Fruit fly (Drosophila melanogaster) whole organism, embryonic: Measurements from ENCODE around the gene Os-C.

Source experiments
- Abd-B ChIP-seq: fragments of 200-800 bp; sonication (Bioruptor generic); optimal IDR thresholded peaks from 2 replicates; lab custom pipeline; 2018; ENCODE audit warnings: missing biosample characterization, mild to moderate bottlenecking, missing genetic modification characterization, moderate library complexity
- CG10147 ChIP-seq: fragments of 200-800 bp; sonication (Bioruptor generic); optimal IDR thresholded peaks from 2 replicates; lab custom pipeline; 2019; ENCODE audit warnings: missing biosample characterization, mild to moderate bottlenecking, missing genetic modification characterization, moderate library complexity
- CG10431 ChIP-seq: fragments of 200-800 bp; sonication (Bioruptor generic); optimal IDR thresholded peaks from 3 replicates; lab custom pipeline; 2018; ENCODE audit warnings: missing biosample characterization, mild to moderate bottlenecking, missing genetic modification characterization
- CG10654 ChIP-seq: fragments of 200-800 bp; sonication (Bioruptor generic); optimal IDR thresholded peaks from 2 replicates; lab custom pipeline; 2016; ENCODE audit warnings: missing biosample characterization, missing genetic modification characterization
- CG10959 ChIP-seq: fragments of 200-800 bp; sonication (Bioruptor generic); IDR thresholded peaks from 2 replicates; pipeline ENCODE4 v1.3.6; 2022; ENCODE audit warnings: missing biosample characterization, missing genetic modification characterization
- CG11504 ChIP-seq: fragments of 200-800 bp; sonication (Bioruptor generic); optimal IDR thresholded peaks from 3 replicates; lab custom pipeline; 2019; ENCODE audit warnings: missing biosample characterization, mild to moderate bottlenecking, missing genetic modification characterization, moderate library complexity
- CG13424 ChIP-seq: fragments of 200-800 bp; sonication (Bioruptor generic); optimal IDR thresholded peaks from 2 replicates; lab custom pipeline; 2019; ENCODE audit warnings: missing biosample characterization, mild to moderate bottlenecking, missing genetic modification characterization, moderate library complexity
- CG14014 ChIP-seq: fragments of 200-800 bp; sonication (Bioruptor generic); IDR thresholded peaks from 2 replicates; pipeline ENCODE4 v1.3.6; 2022; ENCODE audit warnings: missing biosample characterization, missing genetic modification characterization
- CG14710 ChIP-seq: fragments of 200-800 bp; sonication (Bioruptor generic); optimal IDR thresholded peaks from 3 replicates; lab custom pipeline; 2019; ENCODE audit warnings: missing biosample characterization, mild to moderate bottlenecking, missing genetic modification characterization, moderate library complexity
- CG14965 ChIP-seq: fragments of 200-800 bp; sonication (Bioruptor generic); optimal IDR thresholded peaks from 2 replicates; lab custom pipeline; 2016; ENCODE audit warnings: missing biosample characterization, missing genetic modification characterization, borderline replicate concordance
- CG15514 ChIP-seq: fragments of 200-800 bp; sonication (Bioruptor generic); optimal IDR thresholded peaks from 3 replicates; lab custom pipeline; 2017; ENCODE audit warnings: missing biosample characterization, missing genetic modification characterization, mild to moderate bottlenecking, moderate library complexity, missing genetic modification reagents
- CG1647 ChIP-seq: fragments of 200-800 bp; sonication (Bioruptor generic); optimal IDR thresholded peaks from 3 replicates; lab custom pipeline; 2016; ENCODE audit warnings: missing biosample characterization, missing genetic modification characterization
- CG17385 ChIP-seq: fragments of 200-800 bp; sonication (Bioruptor generic); optimal IDR thresholded peaks from 3 replicates; lab custom pipeline; 2018; ENCODE audit warnings: missing biosample characterization, mild to moderate bottlenecking, missing genetic modification characterization
- CG18476 ChIP-seq: fragments of 200-800 bp; sonication (Bioruptor generic); optimal IDR thresholded peaks from 2 replicates; lab custom pipeline; 2016; ENCODE audit warnings: missing biosample characterization, mild to moderate bottlenecking, missing genetic modification characterization
- CG30020 ChIP-seq: fragments of 200-800 bp; optimal IDR thresholded peaks from 2 replicates; lab custom pipeline; 2019; ENCODE audit warnings: missing biosample characterization, mild to moderate bottlenecking, missing genetic modification characterization, moderate library complexity
- CG31365 ChIP-seq: fragments of 200-800 bp; sonication (Bioruptor generic); optimal IDR thresholded peaks from 2 replicates; lab custom pipeline; 2018; ENCODE audit warnings: missing biosample characterization, mild to moderate bottlenecking, missing genetic modification characterization
- CG31441 ChIP-seq: fragments of 200-800 bp; sonication (Bioruptor generic); IDR thresholded peaks from 2 replicates; pipeline ENCODE4 v1.3.6; 2022; ENCODE audit warnings: missing biosample characterization, missing genetic modification characterization
- CG7357 ChIP-seq: fragments of 200-800 bp; sonication (Bioruptor generic); IDR thresholded peaks from 3 replicates; pipeline ENCODE4 v1.3.6; 2022; ENCODE audit warnings: missing biosample characterization, missing genetic modification characterization
- CG7963 ChIP-seq: fragments of 200-800 bp; sonication (Bioruptor generic); IDR thresholded peaks from 3 replicates; pipeline ENCODE4 v1.3.6; 2022; ENCODE audit warnings: missing biosample characterization, missing genetic modification characterization; ENCODE audit not compliant: partially characterized antibody
- Dek ChIP-seq: fragments of 200-800 bp; sonication (Bioruptor generic); optimal IDR thresholded peaks from 3 replicates; lab custom pipeline; 2019; ENCODE audit warnings: missing biosample characterization, mild to moderate bottlenecking, missing genetic modification characterization, moderate library complexity
- Dip3 ChIP-seq: fragments of 200-800 bp; sonication (Bioruptor generic); optimal IDR thresholded peaks from 3 replicates; lab custom pipeline; 2016; ENCODE audit warnings: missing biosample characterization, missing genetic modification characterization
- Drgx ChIP-seq: fragments of 200-800 bp; sonication (Bioruptor generic); IDR thresholded peaks from 2 replicates; pipeline ENCODE4 v1.3.6; 2022; ENCODE audit warnings: missing biosample characterization, missing genetic modification characterization
- ERR ChIP-seq: fragments of 200-800 bp; sonication (Bioruptor generic); optimal IDR thresholded peaks from 2 replicates; lab custom pipeline; 2016; ENCODE audit warnings: missing biosample characterization, missing genetic modification characterization
- Ets65A ChIP-seq: fragments of 200-800 bp; sonication (Bioruptor generic); peaks from one replicate; lab custom pipeline; 2016; ENCODE audit warnings: missing biosample characterization, missing genetic modification characterization
- Fer1 ChIP-seq: fragments of 200-800 bp; sonication (Bioruptor generic); optimal IDR thresholded peaks from 2 replicates; lab custom pipeline; 2017; ENCODE audit warnings: missing biosample characterization, mild to moderate bottlenecking, missing genetic modification characterization
- Hmr ChIP-seq: fragments of 200-800 bp; sonication (Bioruptor generic); optimal IDR thresholded peaks from 3 replicates; lab custom pipeline; 2017; ENCODE audit warnings: mild to moderate bottlenecking, missing biosample characterization, missing genetic modification reagents, missing genetic modification characterization
- Med ChIP-seq: fragments of 200-800 bp; sonication (Bioruptor generic); peaks from one replicate; lab custom pipeline; 2016; ENCODE audit warnings: missing biosample characterization, missing genetic modification characterization, mild to moderate bottlenecking, inconsistent platforms, moderate library complexity
- Nf-YA ChIP-seq: fragments of 200-800 bp; sonication (Bioruptor generic); IDR thresholded peaks from 2 replicates; pipeline ENCODE4 v1.3.6; 2022; ENCODE audit warnings: missing biosample characterization, missing genetic modification characterization
- Ptx1 ChIP-seq: fragments of 200-800 bp; sonication (Bioruptor generic); IDR thresholded peaks from 2 replicates; pipeline ENCODE4 v1.3.6; 2022; ENCODE audit warnings: missing biosample characterization, missing genetic modification characterization
- Side ChIP-seq: fragments of 200-800 bp; sonication (Bioruptor generic); optimal IDR thresholded peaks from 2 replicates; lab custom pipeline; 2016; ENCODE audit warnings: missing biosample characterization, missing genetic modification characterization
- Sox100B ChIP-seq: fragments of 200-800 bp; sonication (Bioruptor generic); optimal IDR thresholded peaks from 3 replicates; lab custom pipeline; 2018; ENCODE audit warnings: missing biosample characterization, mild to moderate bottlenecking, missing genetic modification characterization
- Usf ChIP-seq: fragments of 200-800 bp; sonication (Bioruptor generic); optimal IDR thresholded peaks from 2 replicates; lab custom pipeline; 2017; ENCODE audit warnings: missing genotype, missing biosample characterization, missing genetic modification characterization
- al ChIP-seq: fragments of 200-800 bp; sonication (Bioruptor generic); IDR thresholded peaks from 2 replicates; pipeline ENCODE4 v1.3.6; 2022; ENCODE audit warnings: missing biosample characterization, missing genetic modification characterization
- az2 ChIP-seq: fragments of 200-800 bp; sonication (Bioruptor generic); optimal IDR thresholded peaks from 3 replicates; lab custom pipeline; 2016; ENCODE audit warnings: missing biosample characterization, missing genetic modification characterization
- bbx ChIP-seq: fragments of 200-800 bp; sonication (Bioruptor generic); IDR thresholded peaks from 2 replicates; pipeline ENCODE4 v1.3.6; 2022; ENCODE audit warnings: missing biosample characterization, missing genetic modification characterization; ENCODE audit not compliant: partially characterized antibody
- crc ChIP-seq: fragments of 200-800 bp; sonication (Bioruptor generic); optimal IDR thresholded peaks from 2 replicates; lab custom pipeline; 2016; ENCODE audit warnings: missing biosample characterization, missing genetic modification characterization
- fu2 ChIP-seq: fragments of 200-800 bp; sonication (Bioruptor generic); optimal IDR thresholded peaks from 2 replicates; lab custom pipeline; 2016; ENCODE audit warnings: missing biosample characterization, missing genetic modification characterization
- gfzf ChIP-seq: fragments of 200-800 bp; sonication (Bioruptor generic); optimal IDR thresholded peaks from 2 replicates; lab custom pipeline; 2016; ENCODE audit warnings: missing biosample characterization, mild to moderate bottlenecking, missing genetic modification characterization, moderate library complexity
- ken ChIP-seq: fragments of 200-800 bp; sonication (Bioruptor generic); IDR thresholded peaks from 3 replicates; pipeline ENCODE4 v1.3.6; 2022; ENCODE audit warnings: missing biosample characterization, missing genetic modification characterization
- kni ChIP-seq: fragments of 200-800 bp; sonication (Bioruptor generic); optimal IDR thresholded peaks from 3 replicates; lab custom pipeline; 2017; ENCODE audit warnings: mild to moderate bottlenecking, missing biosample characterization, missing genetic modification reagents, missing genetic modification characterization
- lmd ChIP-seq: fragments of 200-800 bp; sonication (Bioruptor generic); IDR thresholded peaks from 2 replicates; pipeline ENCODE4 v1.3.6; 2022; ENCODE audit warnings: missing biosample characterization, missing genetic modification characterization
- nerfin-2 ChIP-seq: fragments of 200-800 bp; sonication (Bioruptor generic); IDR thresholded peaks from 2 replicates; pipeline ENCODE4 v1.3.6; 2022; ENCODE audit warnings: missing biosample characterization, missing genetic modification characterization; ENCODE audit not compliant: partially characterized antibody
- oc ChIP-seq: fragments of 200-800 bp; sonication (Bioruptor generic); optimal IDR thresholded peaks from 2 replicates; lab custom pipeline; 2018; ENCODE audit warnings: missing biosample characterization, mild to moderate bottlenecking, missing genetic modification characterization, moderate library complexity
- prd ChIP-seq, 3 experiments: fragments of >200 bp in 2 of 3; fragments of 200-800 bp in 1 of 3; sonication (Bioruptor generic) in 1 of 3; optimal IDR thresholded peaks in 2 of 3; IDR thresholded peaks in 1 of 3; 2 replicates in 2 of 3; 3 replicates in 1 of 3; pipeline versions ENCODE4 v1.3.6 to Lab custom; 2017 to 2022; ENCODE audit warnings: missing biosample characterization in 1 of 3, missing genetic modification characterization in 1 of 3
- unc-4 ChIP-seq: fragments of 200-800 bp; sonication (Bioruptor generic); IDR thresholded peaks from 2 replicates; pipeline ENCODE4 v1.3.6; 2022; ENCODE audit warnings: missing biosample characterization, missing genetic modification characterization; ENCODE audit not compliant: partially characterized antibody
- vvl ChIP-seq: fragments of 200-800 bp; sonication (Bioruptor generic); IDR thresholded peaks from 2 replicates; pipeline ENCODE4 v1.3.6; 2022; ENCODE audit warnings: missing biosample characterization, missing genetic modification characterization
- zen2 ChIP-seq: fragments of 200-800 bp; sonication (Bioruptor generic); IDR thresholded peaks from 3 replicates; pipeline ENCODE4 v1.3.6; 2022; ENCODE audit warnings: missing biosample characterization, missing genetic modification characterization; ENCODE audit not compliant: partially characterized antibody

Os-C gene

DNA sequence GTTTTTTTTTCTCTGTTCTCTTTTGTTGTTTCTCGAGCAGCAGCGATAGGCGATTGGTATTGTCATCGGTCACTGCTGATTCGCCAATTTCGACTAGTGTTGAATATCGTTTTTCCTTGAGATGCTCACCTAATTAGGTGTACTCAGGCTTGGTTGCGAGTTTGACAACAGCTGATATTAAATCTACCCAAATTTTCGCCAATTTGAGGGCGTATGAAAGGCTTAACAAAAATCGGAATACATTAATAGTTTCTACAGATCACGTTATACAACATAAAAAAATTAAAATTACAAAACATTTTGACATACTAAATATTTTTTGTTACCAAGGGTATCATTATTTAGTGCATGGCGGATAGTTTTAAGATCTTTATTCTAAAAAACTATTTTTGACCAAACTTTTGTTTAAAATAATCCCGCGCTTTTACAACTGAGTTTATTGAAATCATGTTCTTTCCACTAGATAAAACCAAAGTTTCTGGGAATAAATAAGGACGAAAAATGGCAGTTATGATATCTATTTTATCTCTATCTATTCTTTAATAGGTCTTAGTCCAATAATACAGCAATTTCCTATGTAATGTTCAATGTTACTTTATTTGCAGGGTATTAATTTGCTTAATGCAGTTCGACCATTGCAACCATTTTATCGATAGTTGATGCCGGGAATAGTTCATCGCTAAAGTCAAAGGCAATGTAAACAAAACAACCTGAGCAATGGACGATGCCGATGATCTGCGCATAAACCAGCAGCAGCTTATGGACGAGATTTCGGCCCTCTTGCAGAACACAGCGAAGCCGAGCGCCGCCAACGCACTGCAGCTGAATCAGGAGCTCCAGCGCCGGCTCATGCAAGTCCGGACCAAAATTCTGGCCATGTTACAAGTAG lies 34.6 kb downstream of the Os-C start, which contains the start of the genes CG10435 and Pbp95 (continued):
- TF ChIP-seq vvl (GFP tag; lab: Robert Waterston, UW) (peak; percentile 82), CG13424 (tag; lab: Kevin White, UChicago) (peak; percentile 25), Sox100B (GFP tag; lab: Kevin White, UChicago) (no peak), Ptx1 (GFP tag; lab: Robert Waterston, UW) (peak; percentile 38), CG1647 (GFP tag; lab: Kevin White, UChicago) (peak; percentile 42), CG14965 (no peak), prd (optimal IDR thresholded peaks at IDR 0.05; lab: Kevin White, UChicago) (no peak), prd (GFP tag; IDR thresholded peaks at IDR 0.05; lab: Robert Waterston, UW) (peak; percentile 39; the same call in 1 of the 3 replicates), CG10654 (GFP tag; lab: Kevin White, UChicago) (no peak), Dek (tag; lab: Kevin White, UChicago) (no peak), Ets65A (peak; percentile 70), Hmr (GFP tag; lab: Kevin White, UChicago) (peak; percentile 27), CG11504 (tag; lab: Kevin White, UChicago) (no peak), ken (GFP tag; lab: Robert Waterston, UW) (0 out of 3 replicates have a peak, but pooled peaks have one; percentile 34), Fer1 (GFP tag; lab: Kevin White, UChicago) (no peak), CG7357 (GFP tag; lab: Robert Waterston, UW) (no peak), unc-4 (GFP tag; lab: Robert Waterston, UW) (peak; percentile 66), CG31441 (GFP tag; lab: Robert Waterston, UW) (no peak), CG10959 (GFP tag; lab: Robert Waterston, UW) (no peak), CG10431 (GFP tag; lab: Kevin White, UChicago) (no peak), CG17385 (GFP tag; lab: Kevin White, UChicago) (no peak), Med (peak; percentile 95), CG14710 (tag; lab: Kevin White, UChicago) (peak; percentile 48), CG14014 (GFP tag; lab: Robert Waterston, UW) (peak; percentile 38; the same call in 1 of the 2 replicates), Abd-B (peak; percentile 37), CG10147 (GFP tag; lab: Kevin White, UChicago) (no peak), CG30020 (tag; lab: Kevin White, UChicago) (peak; percentile 50), Dip3 (GFP tag; lab: Kevin White, UChicago) (peak; percentile 18), az2 (GFP tag; lab: Kevin White, UChicago) (peak; percentile 54), ERR (GFP tag; lab: Kevin White, UChicago) (no peak), nerfin-2 (GFP tag; lab: Robert Waterston, UW) (0 out of 2 replicates have a peak, but pooled peaks have one; percentile 32), Nf-YA (GFP tag; lab: Robert Waterston, UW) (peak; percentile 47; the same call in 1 of the 2 replicates), oc (tag; lab: Kevin White, UChicago) (no peak), bbx (GFP tag; lab: Robert Waterston, UW) (peak; percentile 68), CG18476 (GFP tag; lab: Kevin White, UChicago) (peak; percentile 39), CG15514 (GFP tag; lab: Kevin White, UChicago) (peak; percentile 86), crc (GFP tag; lab: Kevin White, UChicago) (peak; percentile 51), Usf (GFP tag; lab: Kevin White, UChicago) (no peak), fu2 (peak; percentile 40), zen2 (peak; percentile 61; the same call in 2 of the 3 replicates), lmd (GFP tag; lab: Robert Waterston, UW) (peak; percentile 38; the same call in 1 of the 2 replicates), Drgx (no peak; the same call in 1 of the 2 replicates), gfzf (GFP tag; lab: Kevin White, UChicago) (peak; percentile 11), Side (GFP tag; lab: Kevin White, UChicago) (peak; percentile 29), kni (GFP tag; lab: Kevin White, UChicago) (no peak), al (GFP tag; lab: Robert Waterston, UW) (peak; percentile 53), CG7963 (GFP tag; lab: Robert Waterston, UW) (0 out of 3 replicates have a peak, but pooled peaks have one; percentile 26), CG31365 (tag; lab: Kevin White, UChicago) (no peak)
